Fruit fly (Drosophila melanogaster) whole organism, embryonic: Measurements from ENCODE around the gene slmb.
A peak's percentile ranks its signal among the peaks of the same experiment; 100 is the strongest.

Experiments
- Adf1 ChIP-seq: fragments of 200-800 bp; sonication (Bioruptor generic); IDR thresholded peaks from 2 replicates; pipeline ENCODE4 v1.3.6; 2022; ENCODE audit warnings: missing biosample characterization, missing genetic modification characterization
- CG10654 ChIP-seq: fragments of 200-800 bp; sonication (Bioruptor generic); optimal IDR thresholded peaks from 2 replicates; lab custom pipeline; 2016; ENCODE audit warnings: missing biosample characterization, missing genetic modification characterization
- CG12104 ChIP-seq: fragments of 200-800 bp; sonication (Bioruptor generic); optimal IDR thresholded peaks from 3 replicates; lab custom pipeline; 2016; ENCODE audit warnings: missing biosample characterization, missing genetic modification characterization
- CG13424 ChIP-seq: fragments of 200-800 bp; sonication (Bioruptor generic); optimal IDR thresholded peaks from 2 replicates; lab custom pipeline; 2019; ENCODE audit warnings: missing biosample characterization, mild to moderate bottlenecking, missing genetic modification characterization, moderate library complexity
- CG15073 ChIP-seq: fragments of 200-800 bp; sonication (Bioruptor generic); optimal IDR thresholded peaks from 2 replicates; lab custom pipeline; 2016; ENCODE audit warnings: missing biosample characterization, missing genetic modification characterization
- CG1603 ChIP-seq: fragments of 200-800 bp; sonication (Bioruptor generic); optimal IDR thresholded peaks from 2 replicates; lab custom pipeline; 2019; ENCODE audit warnings: missing biosample characterization, mild to moderate bottlenecking, missing genetic modification characterization, moderate library complexity
- CG16813 ChIP-seq: fragments of 200-800 bp; sonication (Bioruptor generic); IDR thresholded peaks from 3 replicates; pipeline ENCODE4 v1.3.6; 2022; ENCODE audit warnings: missing biosample characterization, missing genetic modification characterization; ENCODE audit not compliant: partially characterized antibody
- CG18619 ChIP-seq: fragments of 200-800 bp; sonication (Bioruptor generic); optimal IDR thresholded peaks from 3 replicates; lab custom pipeline; 2017; ENCODE audit warnings: missing biosample characterization, mild to moderate bottlenecking, missing genetic modification characterization
- CG30403 ChIP-seq: fragments of 200-800 bp; sonication (Bioruptor generic); optimal IDR thresholded peaks from 3 replicates; lab custom pipeline; 2016; ENCODE audit warnings: missing biosample characterization, missing genetic modification characterization
- CG3407 ChIP-seq: fragments of 200-800 bp; sonication (Bioruptor generic); optimal IDR thresholded peaks from 2 replicates; lab custom pipeline; 2018; ENCODE audit warnings: missing biosample characterization, mild to moderate bottlenecking, missing genetic modification characterization
- CG34224 ChIP-seq: fragments of 200-800 bp; sonication (Bioruptor generic); IDR thresholded peaks from 3 replicates; pipeline ENCODE4 v1.3.6; 2022; ENCODE audit warnings: missing biosample characterization, missing genetic modification characterization; ENCODE audit not compliant: partially characterized antibody
- CG3838 ChIP-seq: fragments of 200-800 bp; sonication (Bioruptor generic); optimal IDR thresholded peaks from 3 replicates; lab custom pipeline; 2016; ENCODE audit warnings: missing biosample characterization, missing genetic modification characterization
- CG3847 ChIP-seq: fragments of 200-800 bp; sonication (Bioruptor generic); IDR thresholded peaks from 2 replicates; pipeline ENCODE4 v1.3.6; 2022; ENCODE audit warnings: missing biosample characterization, missing genetic modification characterization
- CG7271 ChIP-seq: fragments of 200-800 bp; sonication (Bioruptor generic); optimal IDR thresholded peaks from 2 replicates; lab custom pipeline; 2018; ENCODE audit warnings: missing biosample characterization, mild to moderate bottlenecking, missing genetic modification characterization, moderate library complexity
- CG7839 ChIP-seq: fragments of 200-800 bp; sonication (Bioruptor generic); optimal IDR thresholded peaks from 3 replicates; lab custom pipeline; 2018; ENCODE audit warnings: missing biosample characterization, mild to moderate bottlenecking, missing genetic modification characterization, moderate library complexity
- CG8089 ChIP-seq: fragments of 200-800 bp; sonication (Bioruptor generic); optimal IDR thresholded peaks from 3 replicates; lab custom pipeline; 2016; ENCODE audit warnings: missing biosample characterization, missing genetic modification characterization
- CG9932 ChIP-seq: fragments of 200-800 bp; sonication (Bioruptor generic); IDR thresholded peaks from 2 replicates; pipeline ENCODE4 v1.3.6; 2022; ENCODE audit warnings: missing biosample characterization, missing genetic modification characterization
- Dref ChIP-seq: fragments of 200-800 bp; sonication (Bioruptor generic); IDR thresholded peaks from 2 replicates; pipeline ENCODE4 v1.3.6; 2022; ENCODE audit warnings: missing biosample characterization, missing genetic modification characterization
- E2f2 ChIP-seq: fragments of 200-800 bp; sonication (Bioruptor generic); IDR thresholded peaks from 2 replicates; pipeline ENCODE4 v1.3.6; 2022; ENCODE audit warnings: missing biosample characterization, missing genetic modification characterization
- Elba2 ChIP-seq: fragments of 200-800 bp; sonication (Bioruptor generic); optimal IDR thresholded peaks from 3 replicates; lab custom pipeline; 2016; ENCODE audit warnings: missing biosample characterization, missing genetic modification characterization
- HLH4C ChIP-seq: fragments of 200-800 bp; sonication (Bioruptor generic); IDR thresholded peaks from 3 replicates; pipeline ENCODE4 v1.3.6; 2022; ENCODE audit warnings: missing biosample characterization, missing genetic modification characterization; ENCODE audit not compliant: partially characterized antibody
- HLHmδ ChIP-seq: fragments of 200-800 bp; sonication (Bioruptor generic); optimal IDR thresholded peaks from 2 replicates; lab custom pipeline; 2018; ENCODE audit warnings: missing biosample characterization, mild to moderate bottlenecking, missing genetic modification characterization, moderate library complexity
- HmgD ChIP-seq: fragments of 200-800 bp; sonication (Bioruptor generic); optimal IDR thresholded peaks from 3 replicates; lab custom pipeline; 2016; ENCODE audit warnings: missing biosample characterization, missing genetic modification characterization
- Hr39 ChIP-seq: fragments of >200 bp; optimal IDR thresholded peaks from 2 replicates; lab custom pipeline; 2017
- MBD-R2 ChIP-seq: fragments of 200-800 bp; sonication (Bioruptor generic); IDR thresholded peaks from 2 replicates; pipeline ENCODE4 v1.3.6; 2022; ENCODE audit warnings: missing biosample characterization, missing genetic modification characterization
- Nf-YC ChIP-seq: fragments of 200-800 bp; optimal IDR thresholded peaks from 3 replicates; lab custom pipeline; 2019; ENCODE audit warnings: missing biosample characterization, mild to moderate bottlenecking, missing genetic modification characterization, moderate library complexity
- Oli ChIP-seq: fragments of 200-800 bp; sonication (Bioruptor generic); optimal IDR thresholded peaks from 2 replicates; lab custom pipeline; 2018; ENCODE audit warnings: missing biosample characterization, mild to moderate bottlenecking, missing genetic modification characterization, moderate library complexity
- Scr ChIP-seq: fragments of 200-800 bp; sonication (Bioruptor generic); IDR thresholded peaks from 2 replicates; pipeline ENCODE4 v1.3.6; 2022; ENCODE audit warnings: missing biosample characterization, missing genetic modification characterization; ENCODE audit not compliant: partially characterized antibody
- YL-1 ChIP-seq: fragments of 200-800 bp; sonication (Bioruptor generic); optimal IDR thresholded peaks from 3 replicates; lab custom pipeline; 2017; ENCODE audit warnings: missing biosample characterization, mild to moderate bottlenecking, missing genetic modification characterization
- crp ChIP-seq, 2 experiments: fragments of 200-800 bp; sonication (Bioruptor generic); optimal IDR thresholded peaks; 2 replicates in 1 of 2; 3 replicates in 1 of 2; lab custom pipeline; 2017; ENCODE audit warnings: missing biosample characterization in 2 of 2, missing genetic modification characterization in 2 of 2, mild to moderate bottlenecking in 1 of 2, moderate library complexity in 1 of 2
- dimm ChIP-seq: fragments of 200-800 bp; sonication (Bioruptor generic); IDR thresholded peaks from 2 replicates; pipeline ENCODE4 v1.3.6; 2022; ENCODE audit warnings: missing biosample characterization, missing genetic modification characterization
- dmrt99B ChIP-seq: fragments of 200-800 bp; sonication (Bioruptor generic); optimal IDR thresholded peaks from 2 replicates; lab custom pipeline; 2018; ENCODE audit warnings: missing biosample characterization, mild to moderate bottlenecking, missing genetic modification characterization, moderate library complexity
- dpn ChIP-seq, 2 experiments: fragments of 200-800 bp; sonication (Bioruptor generic); optimal IDR thresholded peaks; 3 replicates each; lab custom pipeline; 2016; ENCODE audit warnings: missing biosample characterization in 2 of 2, missing genetic modification characterization in 2 of 2
- dysf ChIP-seq: fragments of 200-800 bp; sonication (Bioruptor generic); IDR thresholded peaks from 3 replicates; pipeline ENCODE4 v1.3.6; 2022; ENCODE audit warnings: missing biosample characterization, missing genetic modification characterization
- gcm ChIP-seq: fragments of 200-800 bp; sonication (Bioruptor generic); optimal IDR thresholded peaks from 2 replicates; lab custom pipeline; 2019; ENCODE audit warnings: missing biosample characterization, mild to moderate bottlenecking, missing genetic modification characterization, moderate library complexity
- gfzf ChIP-seq: fragments of 200-800 bp; sonication (Bioruptor generic); optimal IDR thresholded peaks from 2 replicates; lab custom pipeline; 2016; ENCODE audit warnings: missing biosample characterization, mild to moderate bottlenecking, missing genetic modification characterization, moderate library complexity
- grau ChIP-seq: fragments of 200-800 bp; optimal IDR thresholded peaks from 3 replicates; lab custom pipeline; 2019; ENCODE audit warnings: missing biosample characterization, mild to moderate bottlenecking, missing genetic modification characterization, moderate library complexity
- h ChIP-seq: fragments of >200 bp; optimal IDR thresholded peaks from 2 replicates; lab custom pipeline; 2017
- kay ChIP-seq: fragments of 200-800 bp; sonication (Bioruptor generic); optimal IDR thresholded peaks from 2 replicates; lab custom pipeline; 2016; ENCODE audit warnings: missing biosample characterization, missing genetic modification characterization
- knrl ChIP-seq: fragments of 200-800 bp; sonication (Bioruptor generic); IDR thresholded peaks from 3 replicates; pipeline ENCODE4 v1.3.6; 2022; ENCODE audit warnings: missing biosample characterization, missing genetic modification characterization; ENCODE audit not compliant: partially characterized antibody
- lola ChIP-seq, 3 experiments: fragments of >200 bp in 2 of 3; fragments of 200-800 bp in 1 of 3; sonication (Bioruptor generic) in 1 of 3; optimal IDR thresholded peaks; 2 replicates each; lab custom pipeline; 2017 to 2019; ENCODE audit warnings: missing biosample characterization in 3 of 3, missing genetic modification characterization in 3 of 3, mild to moderate bottlenecking in 1 of 3, moderate library complexity in 1 of 3
- mld ChIP-seq: fragments of 200-800 bp; sonication (Bioruptor generic); IDR thresholded peaks from 3 replicates; pipeline ENCODE4 v1.3.6; 2022; ENCODE audit warnings: missing biosample characterization, missing genetic modification characterization; ENCODE audit not compliant: partially characterized antibody
- nmo ChIP-seq: fragments of 200-800 bp; sonication (Bioruptor generic); optimal IDR thresholded peaks from 2 replicates; lab custom pipeline; 2018; ENCODE audit warnings: missing biosample characterization, mild to moderate bottlenecking, missing genetic modification characterization, moderate library complexity
- pan ChIP-seq, 4 experiments: fragments of >200 bp in 3 of 4; fragments of 200-800 bp in 1 of 4; sonication (Bioruptor generic) in 1 of 4; optimal IDR thresholded peaks in 3 of 4; IDR thresholded peaks in 1 of 4; 2 replicates each; pipeline versions ENCODE4 v1.3.6 to Lab custom; 2017 to 2022; ENCODE audit warnings: missing biosample characterization in 2 of 4, missing genetic modification characterization in 2 of 4, mixed read lengths in 1 of 4
- pzg ChIP-seq: fragments of 200-800 bp; sonication (Bioruptor generic); optimal IDR thresholded peaks from 3 replicates; lab custom pipeline; 2018; ENCODE audit warnings: missing biosample characterization, mild to moderate bottlenecking, missing genetic modification characterization, moderate library complexity
- shn ChIP-seq: fragments of 200-800 bp; sonication (Bioruptor generic); optimal IDR thresholded peaks from 3 replicates; lab custom pipeline; 2016; ENCODE audit warnings: missing biosample characterization, missing genetic modification characterization
- tup ChIP-seq: fragments of 200-800 bp; sonication (Bioruptor generic); optimal IDR thresholded peaks from 2 replicates; lab custom pipeline; 2016; ENCODE audit warnings: missing biosample characterization, mild to moderate bottlenecking, missing genetic modification characterization, moderate library complexity
- wdn ChIP-seq: fragments of 200-800 bp; sonication (Bioruptor generic); IDR thresholded peaks from 2 replicates; pipeline ENCODE4 v1.3.6; 2022; ENCODE audit warnings: missing biosample characterization, missing genetic modification characterization

Gene slmb

dm6 chr3R:21133951-21134350 is 6.7 kb upstream of the slmb start, which contains the start of gene Usp8 (continued):
- no peak for TF ChIP-seq pan (optimal IDR thresholded peaks at IDR 0.05; lab: Kevin White, UChicago)
- TF ChIP-seq pan (GFP tag; optimal IDR thresholded peaks at IDR 0.05 in 1 of 2, IDR thresholded peaks at IDR 0.05 in 1 of 2) = no peak
- TF ChIP-seq CG13424 (tag; lab: Kevin White, UChicago) = peak; percentile 62
- TF ChIP-seq dpn (GFP tag; optimal IDR thresholded peaks at IDR 0.05; lab: Kevin White, UChicago) = peak in 1 of 2 experiments; percentile 22
- peak; percentile 55 for TF ChIP-seq grau
- peak; percentile 8 for TF ChIP-seq CG18619
- TF ChIP-seq CG16813 (GFP tag; lab: Robert Waterston, UW) = no peak
- no peak for TF ChIP-seq Hr39 (lab: Kevin White, UChicago)
- 0 out of 2 replicates have a peak, but pooled peaks have one; percentile 25 for TF ChIP-seq CG3847 (GFP tag; lab: Robert Waterston, UW)
- TF ChIP-seq Scr (GFP tag; lab: Robert Waterston, UW) = no peak
- TF ChIP-seq pzg (GFP tag; lab: Kevin White, UChicago) = peak; percentile 24
- peak; percentile 43; the same call in 1 of the 2 replicates for TF ChIP-seq MBD-R2 (GFP tag; lab: Robert Waterston, UW)
- peak; percentile 15 for TF ChIP-seq CG10654 (GFP tag; lab: Kevin White, UChicago)
- 0 out of 3 replicates have a peak, but pooled peaks have one; percentile 40 for TF ChIP-seq dysf (GFP tag; lab: Robert Waterston, UW)
- peak; percentile 25 for TF ChIP-seq CG12104 (GFP tag; lab: Kevin White, UChicago)
- peak; percentile 20 for TF ChIP-seq YL-1 (GFP tag; lab: Kevin White, UChicago)
- TF ChIP-seq Nf-YC (tag; lab: Kevin White, UChicago) = peak; percentile 54
- peak; percentile 14; the same call in 1 of the 2 replicates for TF ChIP-seq E2f2
- peak; percentile 65 for TF ChIP-seq Dref (GFP tag; lab: Robert Waterston, UW)
- 0 out of 3 replicates have a peak, but pooled peaks have one; percentile 47 for TF ChIP-seq HLH4C
- peak; percentile 46; the same call in 1 of the 2 replicates for TF ChIP-seq CG9932 (GFP tag; lab: Robert Waterston, UW)
- TF ChIP-seq CG30403 (GFP tag; lab: Kevin White, UChicago) = peak; percentile 65
- peak; percentile 11 for TF ChIP-seq Oli (tag; lab: Kevin White, UChicago)
- no peak for TF ChIP-seq kay (GFP tag; lab: Kevin White, UChicago)
- peak in 1 of 3 experiments; percentile 63 for TF ChIP-seq lola (GFP tag; optimal IDR thresholded peaks at IDR 0.05; lab: Kevin White, UChicago)
- TF ChIP-seq gcm (GFP tag; lab: Kevin White, UChicago) = peak; percentile 23
- TF ChIP-seq nmo (GFP tag; lab: Kevin White, UChicago) = peak; percentile 65
- TF ChIP-seq, all 482 proteins: peak for 73

dm6 chr3R:21133517-21133916 is 6.2 kb upstream of the slmb start, which contains the start of gene Trm7-34:
Trm7-34 (minus strand) TSS chr3R:21133881.
- TF ChIP-seq dimm = no peak
- TF ChIP-seq wdn (GFP tag; lab: Robert Waterston, UW) = no peak
- TF ChIP-seq tup (GFP tag; lab: Kevin White, UChicago) = no peak
- no peak for TF ChIP-seq shn
- TF ChIP-seq MBD-R2 (GFP tag; lab: Robert Waterston, UW) = peak; percentile 69; the same call in 1 of the 2 replicates
- TF ChIP-seq mld (GFP tag; lab: Robert Waterston, UW) = no peak
- no peak for TF ChIP-seq nmo (GFP tag; lab: Kevin White, UChicago)
- peak; percentile 65 for TF ChIP-seq Elba2 (GFP tag; lab: Kevin White, UChicago)
- TF ChIP-seq Adf1 (GFP tag; lab: Robert Waterston, UW) = no peak
- no peak for TF ChIP-seq CG1603 (tag; lab: Kevin White, UChicago)
- TF ChIP-seq knrl (GFP tag; lab: Robert Waterston, UW) = no peak
- no peak for TF ChIP-seq CG34224 (GFP tag; lab: Robert Waterston, UW)
- no peak for TF ChIP-seq HLH4C
- peak in 1 of 2 experiments; percentile 77 for TF ChIP-seq crp (GFP tag; optimal IDR thresholded peaks at IDR 0.05; lab: Kevin White, UChicago)
- TF ChIP-seq HLHmδ (GFP tag; lab: Kevin White, UChicago) = no peak
- no peak for TF ChIP-seq CG15073
- TF ChIP-seq CG7271 (tag; lab: Kevin White, UChicago) = no peak
- TF ChIP-seq CG7839 (tag; lab: Kevin White, UChicago) = no peak
- TF ChIP-seq dmrt99B (tag; lab: Kevin White, UChicago) = no peak
- TF ChIP-seq gfzf (GFP tag; lab: Kevin White, UChicago) = no peak
- no peak for TF ChIP-seq HmgD (GFP tag; lab: Kevin White, UChicago)
- no peak for TF ChIP-seq CG10654 (GFP tag; lab: Kevin White, UChicago)
- no peak for TF ChIP-seq h (lab: Kevin White, UChicago)
- no peak for TF ChIP-seq CG3838 (GFP tag; lab: Kevin White, UChicago)
- TF ChIP-seq CG8089 (GFP tag; lab: Kevin White, UChicago) = no peak
- no peak for TF ChIP-seq CG3407 (GFP tag; lab: Kevin White, UChicago)
